Fruit fly (Drosophila melanogaster): ENCODE measurements around the gene Obp8a.

- TF ChIP-seq CG8478 (optimal IDR thresholded peaks at IDR 0.05) (no peak), CTCF (optimal IDR thresholded peaks at IDR 0.05) (no peak)
These were observed 32.6 kb downstream of the Obp8a start, which contains the start of the genes amx and Dsor1 for dm6 chrX:9247171-9247783.
